Worm (Caenorhabditis elegans): Measurements from ENCODE around the gene col-153.
A peak's percentile ranks its signal among the peaks of the same experiment; 100 is the strongest.

DNA sequence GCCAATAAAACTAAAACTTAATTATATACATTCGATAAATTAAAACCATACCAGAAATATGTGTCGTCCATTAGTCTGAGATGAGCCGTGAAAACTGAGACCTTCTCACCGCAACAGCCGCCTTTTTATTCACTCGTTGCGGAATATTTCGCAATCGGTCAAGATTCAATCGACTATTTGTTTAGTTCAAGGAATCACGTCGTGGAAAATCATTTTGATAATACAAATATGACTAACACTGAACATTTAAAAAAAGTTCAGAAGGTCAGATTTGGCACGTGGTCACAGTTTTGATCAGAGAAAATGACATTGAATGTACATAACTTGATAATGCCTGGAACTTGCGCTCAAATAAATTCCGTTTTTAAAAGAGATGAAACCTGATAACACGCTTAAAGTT is 10.9 kb upstream of the col-153 start, which contains the start of gene F17C11.11:
- TF ChIP-seq ztf-6 (GFP tag; IDR thresholded peaks at IDR 0.05), result no peak
- TF ChIP-seq tbx-9 (tag; optimal IDR thresholded peaks at IDR 0.05; ENCODE audit: borderline replicate concordance), result no peak
- TF ChIP-seq efl-1 (GFP tag; optimal IDR thresholded peaks at IDR 0.05), result no peak
- no peak for TF ChIP-seq tbp1 (GFP tag; optimal IDR thresholded peaks at IDR 0.05)
- no peak for TF ChIP-seq C06A6.2 (GFP tag; conservative IDR thresholded peaks at IDR 0.05)
- TF ChIP-seq nhr-90 (tag; optimal IDR thresholded peaks at IDR 0.05), result no peak
- TF ChIP-seq snpc-4 (GFP tag; optimal IDR thresholded peaks at IDR 0.05), result no peak
- TF ChIP-seq snpc-4 (tag; optimal IDR thresholded peaks at IDR 0.05), result no peak
- no peak for TF ChIP-seq pha-4 (tag; optimal IDR thresholded peaks at IDR 0.05)
- peak; percentile 95 for TF ChIP-seq cebp-1 (GFP tag; IDR thresholded peaks at IDR 0.05)
- peak; percentile 99 for TF ChIP-seq cebp-1 (tag; optimal IDR thresholded peaks at IDR 0.05)
- TF ChIP-seq Y53G8AR.9 (GFP tag; conservative IDR thresholded peaks at IDR 0.05), result no peak
- TF ChIP-seq aptf-3 (GFP tag; IDR thresholded peaks at IDR 0.05), result no peak
- TF ChIP-seq let-526 (GFP tag; IDR thresholded peaks at IDR 0.05), result no peak
- no peak for TF ChIP-seq pbrm-1 (GFP tag; IDR thresholded peaks at IDR 0.05)

Measured in whole organism, young adult.